Worm (Caenorhabditis elegans) whole organism, young adult: Measurements from ENCODE around the gene K11H12.5.
A peak's percentile ranks its signal among the peaks of the same experiment; 100 is the strongest.

Source experiments
- B0019.2 ChIP-seq: fragments of 200-800 bp; sonication (Bioruptor generic); conservative IDR thresholded peaks from 2 replicates; pipeline ENCODE4 v1.3.6; 2022; ENCODE audit warnings: missing genetic modification reagents, missing genetic modification characterization, missing compliant biosample characterization
- F10E7.11 ChIP-seq: sonication (generic microtip); optimal IDR thresholded peaks from 2 replicates; lab custom pipeline; 2017; ENCODE audit warnings: mild to moderate bottlenecking, missing genetic modification characterization, moderate library complexity, missing compliant biosample characterization
- F23B12.7 ChIP-seq: sonication (generic microtip); optimal IDR thresholded peaks from 2 replicates; lab custom pipeline; 2017; ENCODE audit warnings: missing genetic modification characterization, mild to moderate bottlenecking, missing compliant biosample characterization, antibody characterized with exemption, moderate library complexity; ENCODE audit not compliant: insufficient read depth
- F33H1.4 ChIP-seq: fragments of 200-800 bp; sonication (Bioruptor generic); IDR thresholded peaks from 2 replicates; pipeline ENCODE4 v1.3.6; 2022; ENCODE audit warnings: missing genetic modification reagents, missing genetic modification characterization, missing compliant biosample characterization
- F39B2.1 ChIP-seq: fragments of 200-800 bp; sonication (Bioruptor generic); IDR thresholded peaks from 2 replicates; pipeline ENCODE4 v1.3.6; 2022; ENCODE audit warnings: missing genetic modification reagents, missing genetic modification characterization, missing compliant biosample characterization
- F49E8.2 ChIP-seq: sonication (generic microtip); optimal IDR thresholded peaks from 3 replicates; lab custom pipeline; 2017; ENCODE audit warnings: missing genetic modification characterization, mild to moderate bottlenecking, missing compliant biosample characterization, antibody characterized with exemption, moderate library complexity; ENCODE audit not compliant: insufficient read depth
- F57A8.1 ChIP-seq: fragments of 200-800 bp; sonication (Bioruptor generic); optimal IDR thresholded peaks from 2 replicates; lab custom pipeline; 2018; ENCODE audit warnings: mild to moderate bottlenecking, missing genetic modification characterization, moderate library complexity, missing compliant biosample characterization
- K12H6.12 ChIP-seq: fragments of 200-800 bp; sonication (Bioruptor generic); optimal IDR thresholded peaks from 2 replicates; lab custom pipeline; 2018; ENCODE audit warnings: mild to moderate bottlenecking, missing genetic modification characterization, missing compliant biosample characterization
- Y53G8AR.9 ChIP-seq: fragments of 200-800 bp; sonication (Bioruptor generic); conservative IDR thresholded peaks from 2 replicates; pipeline ENCODE4 v1.3.6; 2022; ENCODE audit warnings: missing genetic modification reagents, missing genetic modification characterization, missing compliant biosample characterization
- ama-1 ChIP-seq, 3 experiments: fragments of 150-350 bp in 1 of 3; sonication (generic microtip) in 2 of 3; optimal IDR thresholded peaks; 2 replicates each; lab custom pipeline; 2014 to 2018; ENCODE audit warnings: missing biosample characterization in 2 of 3, missing genetic modification characterization in 2 of 3, missing genetic modification reagents in 2 of 3
- aptf-3 ChIP-seq: fragments of 200-800 bp; sonication (Bioruptor generic); IDR thresholded peaks from 2 replicates; pipeline ENCODE4 v1.3.6; 2022; ENCODE audit warnings: missing genetic modification characterization, missing compliant biosample characterization
- bed-2 ChIP-seq: fragments of 200-800 bp; sonication (Bioruptor generic); IDR thresholded peaks from 2 replicates; pipeline ENCODE4 v1.3.6; 2022; ENCODE audit warnings: missing genetic modification reagents, missing genetic modification characterization, missing compliant biosample characterization
- ceh-40 ChIP-seq: fragments of 200-800 bp; sonication (Bioruptor generic); IDR thresholded peaks from 2 replicates; pipeline ENCODE4 v1.3.6; 2022; ENCODE audit warnings: missing genetic modification characterization, missing compliant biosample characterization
- ceh-79 ChIP-seq: sonication (generic microtip); optimal IDR thresholded peaks from 2 replicates; lab custom pipeline; 2017; ENCODE audit warnings: mild to moderate bottlenecking, missing genetic modification characterization, missing compliant biosample characterization
- dox-1 ChIP-seq: fragments of 200-800 bp; sonication (Bioruptor generic); IDR thresholded peaks from 2 replicates; pipeline ENCODE4 v1.3.6; 2022; ENCODE audit warnings: missing genetic modification reagents, missing genetic modification characterization, missing compliant biosample characterization
- dpl-1 ChIP-seq: fragments of 150-350 bp; optimal IDR thresholded peaks from 2 replicates; lab custom pipeline; 2014; ENCODE audit warnings: missing biosample characterization, missing genetic modification reagents, missing genetic modification characterization
- efl-1 ChIP-seq: fragments of 150-350 bp; optimal IDR thresholded peaks from 2 replicates; lab custom pipeline; 2014; ENCODE audit warnings: missing biosample characterization, missing genetic modification reagents, missing genetic modification characterization
- egl-44 ChIP-seq: fragments of 200-800 bp; sonication (Bioruptor generic); IDR thresholded peaks from 2 replicates; pipeline ENCODE4 v1.3.6; 2022; ENCODE audit warnings: missing genetic modification reagents, missing genetic modification characterization, missing compliant biosample characterization
- ekl-4 ChIP-seq: fragments of 200-800 bp; sonication (Bioruptor generic); IDR thresholded peaks from 2 replicates; pipeline ENCODE4 v1.3.6; 2022; ENCODE audit warnings: missing genetic modification reagents, missing genetic modification characterization, missing compliant biosample characterization
- fkh-3 ChIP-seq: sonication (generic microtip); optimal IDR thresholded peaks from 2 replicates; lab custom pipeline; 2016; ENCODE audit warnings: mild to moderate bottlenecking, missing genetic modification characterization, missing compliant biosample characterization
- him-1 ChIP-seq: sonication (generic microtip); optimal IDR thresholded peaks from 2 replicates; lab custom pipeline; 2016; ENCODE audit warnings: missing genotype, missing genetic modification reagents, missing genetic modification characterization, missing compliant biosample characterization
- hlh-26 ChIP-seq: fragments of 200-800 bp; sonication (Bioruptor generic); conservative IDR thresholded peaks from 2 replicates; pipeline ENCODE4 v1.3.6; 2022; ENCODE audit warnings: missing genetic modification reagents, missing genetic modification characterization, missing compliant biosample characterization
- hrde-1 ChIP-seq: sonication (generic microtip); optimal IDR thresholded peaks from 2 replicates; lab custom pipeline; 2016; ENCODE audit warnings: missing genetic modification characterization, mild to moderate bottlenecking, missing compliant biosample characterization, moderate library complexity, missing genotype, missing genetic modification reagents, borderline replicate concordance
- lag-1 ChIP-seq: fragments of 200-800 bp; sonication (Bioruptor generic); IDR thresholded peaks from 2 replicates; pipeline ENCODE4 v1.3.6; 2022; ENCODE audit warnings: missing genetic modification reagents, missing genetic modification characterization, missing compliant biosample characterization
- let-607 ChIP-seq, 2 experiments: fragments of 200-800 bp in 1 of 2; sonication (Bioruptor generic) in 1 of 2; sonication (generic microtip) in 1 of 2; optimal IDR thresholded peaks; 2 replicates each; lab custom pipeline; 2016 to 2018; ENCODE audit warnings: mild to moderate bottlenecking in 2 of 2, missing compliant biosample characterization in 2 of 2, missing genetic modification characterization in 2 of 2, moderate library complexity in 2 of 2, missing genotype in 1 of 2
- lin-26 ChIP-seq: fragments of 200-800 bp; sonication (Bioruptor generic); IDR thresholded peaks from 2 replicates; pipeline ENCODE4 v1.3.6; 2022; ENCODE audit warnings: missing genetic modification reagents, missing genetic modification characterization, missing compliant biosample characterization
- nhr-80 ChIP-seq: sonication (generic microtip); optimal IDR thresholded peaks from 2 replicates; lab custom pipeline; 2016; ENCODE audit warnings: missing genetic modification characterization, missing compliant biosample characterization
- nhr-90 ChIP-seq: sonication (generic microtip); optimal IDR thresholded peaks from 2 replicates; lab custom pipeline; 2016; ENCODE audit warnings: missing genotype, mild to moderate bottlenecking, missing genetic modification characterization, missing compliant biosample characterization
- rcor-1 ChIP-seq: fragments of 200-800 bp; sonication (Bioruptor generic); IDR thresholded peaks from 2 replicates; pipeline ENCODE4 v1.3.6; 2022; ENCODE audit warnings: missing genetic modification reagents, missing genetic modification characterization, missing compliant biosample characterization
- rec-8 ChIP-seq, 2 experiments: sonication (generic microtip); optimal IDR thresholded peaks; 2 replicates each; lab custom pipeline; 2016; ENCODE audit warnings: mild to moderate bottlenecking in 2 of 2, missing genetic modification characterization in 2 of 2, missing genetic modification reagents in 2 of 2, missing genotype in 2 of 2, missing biosample characterization in 1 of 2, missing compliant biosample characterization in 1 of 2, moderate library complexity in 1 of 2
- snpc-4 ChIP-seq, 5 experiments: fragments of 150-350 bp in 1 of 5; sonication (generic microtip) in 4 of 5; optimal IDR thresholded peaks; 2 replicates each; lab custom pipeline; 2014 to 2018; ENCODE audit warnings: missing genetic modification characterization in 5 of 5, missing biosample characterization in 3 of 5, antibody characterized with exemption in 2 of 5, mild to moderate bottlenecking in 2 of 5, missing compliant biosample characterization in 2 of 5, missing genotype in 2 of 5, moderate library complexity in 2 of 5, missing genetic modification reagents in 1 of 5
- somi-1 ChIP-seq: fragments of 200-800 bp; sonication (Bioruptor generic); optimal IDR thresholded peaks from 2 replicates; lab custom pipeline; 2018; ENCODE audit warnings: mild to moderate bottlenecking, missing genetic modification characterization, missing compliant biosample characterization
- sptf-2 ChIP-seq: fragments of 200-800 bp; sonication (Bioruptor generic); optimal IDR thresholded peaks from 2 replicates; lab custom pipeline; 2018; ENCODE audit warnings: mild to moderate bottlenecking, missing genetic modification characterization, missing compliant biosample characterization
- tbx-9 ChIP-seq: sonication (generic microtip); optimal IDR thresholded peaks from 2 replicates; lab custom pipeline; 2016; ENCODE audit warnings: borderline replicate concordance, missing genetic modification characterization, inconsistent platforms, missing compliant biosample characterization
- tlf-1 ChIP-seq: fragments of 200-800 bp; sonication (Bioruptor generic); optimal IDR thresholded peaks from 2 replicates; lab custom pipeline; 2018; ENCODE audit warnings: mild to moderate bottlenecking, missing genetic modification characterization, missing compliant biosample characterization
- unc-130 ChIP-seq: sonication (generic microtip); optimal IDR thresholded peaks from 2 replicates; lab custom pipeline; 2016; ENCODE audit warnings: missing genetic modification reagents, missing genetic modification characterization, missing compliant biosample characterization
- zfh-2 ChIP-seq: fragments of 200-800 bp; sonication (Bioruptor generic); conservative IDR thresholded peaks from 2 replicates; pipeline ENCODE4 v1.3.6; 2022; ENCODE audit warnings: missing genetic modification reagents, missing genetic modification characterization, missing compliant biosample characterization
- ztf-18 ChIP-seq: sonication (generic microtip); optimal IDR thresholded peaks from 2 replicates; lab custom pipeline; 2016; ENCODE audit warnings: missing genotype, mild to moderate bottlenecking, missing genetic modification characterization, missing compliant biosample characterization
- ztf-22 ChIP-seq: fragments of 200-800 bp; sonication (Bioruptor generic); optimal IDR thresholded peaks from 2 replicates; lab custom pipeline; 2018; ENCODE audit warnings: mild to moderate bottlenecking, missing genetic modification characterization, moderate library complexity, missing compliant biosample characterization
- ztf-26 ChIP-seq: sonication (generic microtip); optimal IDR thresholded peaks from 2 replicates; lab custom pipeline; 2017; ENCODE audit warnings: missing genetic modification characterization, missing compliant biosample characterization
- ztf-3 ChIP-seq: fragments of 200-800 bp; sonication (Bioruptor generic); optimal IDR thresholded peaks from 2 replicates; lab custom pipeline; 2018; ENCODE audit warnings: mild to moderate bottlenecking, missing genetic modification characterization, missing compliant biosample characterization

Gene K11H12.5

DNA sequence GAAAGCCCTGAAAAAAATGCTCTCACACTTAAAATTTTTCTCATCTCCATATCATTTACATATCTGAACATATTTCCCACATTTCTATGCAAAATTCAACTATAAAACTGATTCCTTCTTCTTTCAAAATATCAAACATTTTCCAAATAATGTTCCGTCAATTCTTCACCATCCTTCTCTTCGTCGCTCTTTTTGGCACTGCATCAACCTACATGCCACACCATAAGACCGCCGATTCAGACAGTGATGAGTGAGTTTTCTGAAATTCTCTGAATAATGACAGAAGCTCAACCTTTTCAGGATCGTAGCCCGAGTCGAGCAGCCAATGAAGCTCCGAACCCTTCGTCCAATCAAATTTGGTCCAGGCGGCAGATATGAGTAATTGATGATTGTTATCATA, at the start of gene K11H12.5:
Gene K11H12.5 (plus strand): TSS at position 301 of the 400 bp plus-strand sequence.
- TF ChIP-seq zfh-2 (GFP tag; lab: Robert Waterston, UW) (no peak), dox-1 (GFP tag; lab: Robert Waterston, UW) (no peak), F10E7.11 (tag; lab: Kevin White, UChicago) (no peak), tbx-9 (tag; lab: Kevin White, UChicago) (no peak), hrde-1 (tag; lab: Kevin White, UChicago) (no peak), nhr-90 (no peak)

DNA sequence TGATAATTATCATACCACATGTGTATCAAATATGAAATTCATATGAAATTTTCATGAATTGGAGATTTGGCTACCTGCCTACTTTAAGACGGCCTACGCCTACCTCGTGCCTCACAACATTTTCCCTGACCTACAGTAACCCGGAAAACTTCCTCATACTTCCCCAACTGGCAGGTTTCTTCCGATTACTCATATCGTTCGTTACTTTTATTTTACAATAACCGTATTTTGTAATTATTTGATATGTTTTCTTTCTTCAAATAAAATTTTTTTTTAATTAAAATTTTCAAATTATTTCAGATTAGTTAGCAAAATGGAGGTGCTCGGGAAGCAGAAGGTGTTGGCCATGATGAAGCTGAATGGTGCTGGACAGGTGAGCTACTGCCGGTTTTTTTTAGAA, 49.1 kb upstream of the K11H12.5 start, which contains the start of gene nhr-76:
Gene nhr-76 (plus strand): TSS at position 301 of the 400 bp plus-strand sequence.
- TF ChIP-seq egl-44, result no peak
- no peak for TF ChIP-seq somi-1
- no peak for TF ChIP-seq dpl-1 (GFP tag; lab: Kevin White, UChicago)
- no peak for TF ChIP-seq hlh-26
- no peak for TF ChIP-seq ceh-40 (GFP tag; lab: Robert Waterston, UW)
- no peak for TF ChIP-seq sptf-2 (GFP tag; lab: Kevin White, UChicago)
- TF ChIP-seq rcor-1 (GFP tag; lab: Robert Waterston, UW), result no peak
- TF ChIP-seq B0019.2 (GFP tag; lab: Robert Waterston, UW), result no peak
- no peak for TF ChIP-seq ztf-3 (GFP tag; lab: Kevin White, UChicago)
- TF ChIP-seq ekl-4 (GFP tag; lab: Robert Waterston, UW), result no peak
- no peak for TF ChIP-seq ztf-22 (GFP tag; lab: Kevin White, UChicago)
- TF ChIP-seq fkh-3 (tag; lab: Kevin White, UChicago), result no peak
- TF ChIP-seq ztf-18 (tag; lab: Kevin White, UChicago), result no peak

ce11 chrIV:630598-630997, 45.8 kb upstream of the K11H12.5 start:
- TF ChIP-seq F23B12.7 (tag; lab: Kevin White, UChicago) (no peak), efl-1 (no peak), rec-8 (tag; optimal IDR thresholded peaks at IDR 0.05; lab: Kevin White, UChicago) (no peak), bed-2 (GFP tag; lab: Robert Waterston, UW) (no peak), F33H1.4 (no peak), ama-1 (optimal IDR thresholded peaks at IDR 0.05; lab: Kevin White, UChicago) (no peak), ama-1 (GFP tag; optimal IDR thresholded peaks at IDR 0.05; lab: Kevin White, UChicago) (no peak), ztf-26 (tag; lab: Kevin White, UChicago) (no peak), lag-1 (GFP tag; lab: Robert Waterston, UW) (no peak), F39B2.1 (no peak), ztf-22 (GFP tag; lab: Kevin White, UChicago) (no peak), nhr-80 (tag; lab: Kevin White, UChicago) (no peak)

DNA sequence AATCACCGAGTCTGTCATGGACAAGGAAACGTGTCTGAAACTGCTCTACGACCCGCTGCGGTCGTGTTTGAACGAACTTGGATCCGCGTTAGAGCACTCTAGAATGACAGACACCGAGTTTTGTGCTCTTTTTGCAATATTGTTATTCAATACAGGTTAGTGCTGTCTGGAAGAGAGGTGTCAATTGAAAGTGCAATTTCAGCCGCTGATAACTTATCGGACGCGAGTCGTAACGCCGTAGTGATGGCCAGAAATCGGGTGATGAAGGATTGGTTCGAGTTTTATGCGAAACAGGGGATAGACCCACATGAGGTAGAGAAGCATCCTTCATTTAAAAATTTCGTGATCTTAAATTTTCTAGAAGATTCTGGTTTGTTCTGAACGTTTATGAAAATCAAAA, 44.5 kb upstream of the K11H12.5 start:
- no peak for TF ChIP-seq him-1 (tag; lab: Kevin White, UChicago)
- no peak for TF ChIP-seq unc-130
- no peak for TF ChIP-seq F57A8.1
- no peak for TF ChIP-seq aptf-3 (GFP tag; lab: Robert Waterston, UW)
- no peak for TF ChIP-seq F33H1.4
- TF ChIP-seq lin-26 (GFP tag; lab: Robert Waterston, UW), result 0 out of 2 replicates have a peak, but pooled peaks have one; percentile 32
- TF ChIP-seq F49E8.2 (tag; lab: Kevin White, UChicago), result no peak
- no peak for TF ChIP-seq ceh-79 (tag; lab: Kevin White, UChicago)
- TF ChIP-seq dox-1 (GFP tag; lab: Robert Waterston, UW), result peak; percentile 56
- TF ChIP-seq nhr-80 (tag; lab: Kevin White, UChicago), result peak; percentile 69
- TF ChIP-seq snpc-4 (GFP tag; optimal IDR thresholded peaks at IDR 0.05; lab: Kevin White, UChicago), result no peak
- TF ChIP-seq snpc-4 (tag; optimal IDR thresholded peaks at IDR 0.05; lab: Kevin White, UChicago), result no peak
- no peak for TF ChIP-seq K12H6.12 (tag; lab: Kevin White, UChicago)
- TF ChIP-seq tlf-1 (GFP tag; lab: Kevin White, UChicago), result no peak
- no peak for TF ChIP-seq zfh-2 (GFP tag; lab: Robert Waterston, UW)
- no peak for TF ChIP-seq ama-1 (optimal IDR thresholded peaks at IDR 0.05; lab: Kevin White, UChicago)
- no peak for TF ChIP-seq ama-1 (GFP tag; optimal IDR thresholded peaks at IDR 0.05; lab: Kevin White, UChicago)
- 0 out of 2 replicates have a peak, but pooled peaks have one; percentile 18 for TF ChIP-seq Y53G8AR.9
- TF ChIP-seq sptf-2 (GFP tag; lab: Kevin White, UChicago), result no peak
- no peak for TF ChIP-seq hlh-26
- no peak for TF ChIP-seq tbx-9 (tag; lab: Kevin White, UChicago)
- peak in 1 of 2 experiments; percentile 23 for TF ChIP-seq let-607 (tag; optimal IDR thresholded peaks at IDR 0.05; lab: Kevin White, UChicago)
